Worm (Caenorhabditis elegans): ENCODE measurements around the gene far-4.

The far-4 gene

ce11 chrV:12970575-12971160 is 28.8 kb downstream of the far-4 start, which contains the start of gene pnn-1:
Gene pnn-1, plus strand, starts transcription at chrV:12971110.
- no peak for TF ChIP-seq tbx-37 (GFP tag; conservative IDR thresholded peaks at IDR 0.05)
- TF ChIP-seq ets-7 (tag; optimal IDR thresholded peaks at IDR 0.05), result no peak
- TF ChIP-seq scrt-1 (GFP tag; IDR thresholded peaks at IDR 0.05), result no peak

ce11 chrV:12968555-12968954 is 30.9 kb downstream of the far-4 start, which contains the start of gene lin-46:
Gene lin-46, plus strand, starts transcription at chrV:12968855.
- TF ChIP-seq B0310.2 (tag; optimal IDR thresholded peaks at IDR 0.05) (no peak), aly-1 (tag; optimal IDR thresholded peaks at IDR 0.05) (no peak), ets-7 (tag; optimal IDR thresholded peaks at IDR 0.05) (no peak), tbx-11 (GFP tag; IDR thresholded peaks at IDR 0.05) (no peak), F13C5.2 (tag; optimal IDR thresholded peaks at IDR 0.05) (no peak), hmg-4 (GFP tag; optimal IDR thresholded peaks at IDR 0.05) (no peak), flt-1 (GFP tag; IDR thresholded peaks at IDR 0.05) (no peak), tra-4 (tag; optimal IDR thresholded peaks at IDR 0.05) (no peak), scrt-1 (GFP tag; IDR thresholded peaks at IDR 0.05) (no peak), ceh-36 (tag; optimal IDR thresholded peaks at IDR 0.05) (no peak)

ce11 chrV:12967925-12968327 is 31.5 kb downstream of the far-4 start, which contains the start of gene R186.8:
Gene R186.8, minus strand, starts transcription at chrV:12967982.
- 0 out of 2 replicates have a peak, but pooled peaks have one; percentile 28 for TF ChIP-seq tbx-37 (GFP tag; conservative IDR thresholded peaks at IDR 0.05)
- TF ChIP-seq F13C5.2 (tag; optimal IDR thresholded peaks at IDR 0.05), result peak; percentile 13

- TF ChIP-seq F13C5.2 (tag; optimal IDR thresholded peaks at IDR 0.05), result no peak
- TF ChIP-seq aly-1 (tag; optimal IDR thresholded peaks at IDR 0.05), result no peak
- TF ChIP-seq sea-1 (GFP tag; conservative IDR thresholded peaks at IDR 0.05), result no peak
- TF ChIP-seq tbx-37 (GFP tag; conservative IDR thresholded peaks at IDR 0.05), result no peak
- TF ChIP-seq tra-4 (tag; optimal IDR thresholded peaks at IDR 0.05), result no peak
- no peak for TF ChIP-seq ceh-13 (GFP tag; optimal IDR thresholded peaks at IDR 0.05)
These were observed 32.3 kb downstream of the far-4 start, which contains the start of gene R186.3 for ce11 chrV:12967110-12967509. Gene R186.3, minus strand, starts transcription at chrV:12967210.

- TF ChIP-seq pes-1 (GFP tag; IDR thresholded peaks at IDR 0.05), result no peak
- TF ChIP-seq tbx-37 (GFP tag; conservative IDR thresholded peaks at IDR 0.05), result no peak
- TF ChIP-seq tbx-11 (GFP tag; IDR thresholded peaks at IDR 0.05), result no peak
- no peak for TF ChIP-seq F13C5.2 (tag; optimal IDR thresholded peaks at IDR 0.05)
- TF ChIP-seq flt-1 (GFP tag; IDR thresholded peaks at IDR 0.05), result no peak
- no peak for TF ChIP-seq scrt-1 (GFP tag; IDR thresholded peaks at IDR 0.05)
- no peak for TF ChIP-seq ama-1 (optimal IDR thresholded peaks at IDR 0.05)
- no peak for TF ChIP-seq ets-7 (tag; optimal IDR thresholded peaks at IDR 0.05)
- TF ChIP-seq ceh-36 (tag; optimal IDR thresholded peaks at IDR 0.05), result no peak
- no peak for TF ChIP-seq sea-1 (GFP tag; conservative IDR thresholded peaks at IDR 0.05)
- TF ChIP-seq hnd-1 (tag; optimal IDR thresholded peaks at IDR 0.05), result no peak
- no peak for TF ChIP-seq ceh-13 (GFP tag; optimal IDR thresholded peaks at IDR 0.05)
- TF ChIP-seq B0310.2 (tag; optimal IDR thresholded peaks at IDR 0.05), result no peak
- no peak for TF ChIP-seq hmg-4 (GFP tag; optimal IDR thresholded peaks at IDR 0.05)
- no peak for TF ChIP-seq hmbx-1 (tag; optimal IDR thresholded peaks at IDR 0.05)
- TF ChIP-seq tra-4 (tag; optimal IDR thresholded peaks at IDR 0.05), result no peak
- TF ChIP-seq aly-1 (tag; optimal IDR thresholded peaks at IDR 0.05), result no peak
These were observed 35.4 kb downstream of the far-4 start, which contains the start of gene srd-35 for ce11 chrV:12964076-12964475. Gene srd-35, plus strand, starts transcription at chrV:12964376.

ce11 chrV:12963192-12963591 is 36.3 kb downstream of the far-4 start, which contains the start of gene hrg-9:
Gene hrg-9, minus strand, starts transcription at chrV:12963343.
- TF ChIP-seq hmbx-1 (tag; optimal IDR thresholded peaks at IDR 0.05) (no peak), ceh-13 (GFP tag; optimal IDR thresholded peaks at IDR 0.05) (no peak), aly-1 (tag; optimal IDR thresholded peaks at IDR 0.05) (no peak), hmg-4 (GFP tag; optimal IDR thresholded peaks at IDR 0.05) (no peak), sea-1 (GFP tag; conservative IDR thresholded peaks at IDR 0.05) (no peak), tra-4 (tag; optimal IDR thresholded peaks at IDR 0.05) (no peak), ceh-36 (tag; optimal IDR thresholded peaks at IDR 0.05) (no peak), ets-7 (tag; optimal IDR thresholded peaks at IDR 0.05) (no peak), tbx-37 (GFP tag; conservative IDR thresholded peaks at IDR 0.05) (no peak), flt-1 (GFP tag; IDR thresholded peaks at IDR 0.05) (no peak), tbx-11 (GFP tag; IDR thresholded peaks at IDR 0.05) (no peak), B0310.2 (tag; optimal IDR thresholded peaks at IDR 0.05) (no peak), ama-1 (optimal IDR thresholded peaks at IDR 0.05) (no peak), hnd-1 (tag; optimal IDR thresholded peaks at IDR 0.05) (no peak), F13C5.2 (tag; optimal IDR thresholded peaks at IDR 0.05) (no peak)

ce11 chrV:12961085-12961560 is 38.3 kb downstream of the far-4 start, which contains the start of gene mpst-7:
Gene mpst-7, minus strand, starts transcription at chrV:12961135.
- TF ChIP-seq sea-1 (GFP tag; conservative IDR thresholded peaks at IDR 0.05) (no peak), tra-4 (tag; optimal IDR thresholded peaks at IDR 0.05) (no peak), F13C5.2 (tag; optimal IDR thresholded peaks at IDR 0.05) (no peak), ceh-13 (GFP tag; optimal IDR thresholded peaks at IDR 0.05) (no peak), B0310.2 (tag; optimal IDR thresholded peaks at IDR 0.05) (no peak), scrt-1 (GFP tag; IDR thresholded peaks at IDR 0.05) (no peak), aly-1 (tag; optimal IDR thresholded peaks at IDR 0.05) (no peak)

- TF ChIP-seq aly-1 (tag; optimal IDR thresholded peaks at IDR 0.05), result no peak
- no peak for TF ChIP-seq ceh-13 (GFP tag; optimal IDR thresholded peaks at IDR 0.05)
- TF ChIP-seq tbx-11 (GFP tag; IDR thresholded peaks at IDR 0.05), result no peak
- TF ChIP-seq hmbx-1 (tag; optimal IDR thresholded peaks at IDR 0.05), result no peak
- no peak for TF ChIP-seq ama-1 (optimal IDR thresholded peaks at IDR 0.05)
- TF ChIP-seq B0310.2 (tag; optimal IDR thresholded peaks at IDR 0.05), result no peak
These were observed 45.2 kb downstream of the far-4 start for ce11 chrV:12954261-12954660.

Measured in whole organism, early embryonic.